Worm (Caenorhabditis elegans): ENCODE results near the gene nlp-33.

Gene nlp-33

DNA sequence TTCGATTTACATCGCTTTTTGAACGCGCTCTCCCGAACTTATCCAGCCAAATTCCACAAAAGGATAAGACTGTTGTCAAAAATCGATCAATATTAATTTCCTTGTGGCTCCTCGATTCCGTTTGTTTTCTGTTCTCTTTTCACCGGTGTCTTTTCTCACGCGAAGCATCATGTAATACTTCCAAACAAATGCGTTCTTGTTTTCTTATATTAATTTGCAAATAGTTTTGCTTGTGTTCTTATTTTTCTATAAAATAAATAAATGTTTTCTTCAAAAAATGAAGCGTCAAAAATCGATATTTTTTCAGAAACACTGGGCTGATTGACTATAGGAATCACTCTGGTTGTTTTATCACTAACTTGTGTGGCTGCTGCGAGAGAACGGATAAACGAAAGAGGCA is 33.5 kb upstream of the nlp-33 start, which contains the start of gene math-33:
Gene math-33, plus strand, starts transcription at position 301 of the 400 bp plus-strand sequence.
- TF ChIP-seq sptf-2 (GFP tag; optimal IDR thresholded peaks at IDR 0.05) (no peak), nhr-120 (GFP tag; IDR thresholded peaks at IDR 0.05) (no peak), sea-2 (GFP tag; IDR thresholded peaks at IDR 0.05) (no peak), mxl-1 (tag; optimal IDR thresholded peaks at IDR 0.05) (no peak), F49E8.2 (tag; optimal IDR thresholded peaks at IDR 0.05; ENCODE audit: insufficient read depth) (no peak), chd-7 (tag; optimal IDR thresholded peaks at IDR 0.05) (no peak), ztf-22 (GFP tag; optimal IDR thresholded peaks at IDR 0.05) (no peak), mes-4 (tag; optimal IDR thresholded peaks at IDR 0.05) (no peak), nhr-90 (tag; optimal IDR thresholded peaks at IDR 0.05) (no peak), unc-130 (GFP tag; optimal IDR thresholded peaks at IDR 0.05) (no peak), F55B11.4 (tag; optimal IDR thresholded peaks at IDR 0.05; ENCODE audit: borderline replicate concordance, insufficient read depth) (no peak), lin-26 (GFP tag; IDR thresholded peaks at IDR 0.05) (no peak), ceh-79 (tag; optimal IDR thresholded peaks at IDR 0.05) (no peak), lin-54 (GFP tag; optimal IDR thresholded peaks at IDR 0.05) (no peak)

DNA sequence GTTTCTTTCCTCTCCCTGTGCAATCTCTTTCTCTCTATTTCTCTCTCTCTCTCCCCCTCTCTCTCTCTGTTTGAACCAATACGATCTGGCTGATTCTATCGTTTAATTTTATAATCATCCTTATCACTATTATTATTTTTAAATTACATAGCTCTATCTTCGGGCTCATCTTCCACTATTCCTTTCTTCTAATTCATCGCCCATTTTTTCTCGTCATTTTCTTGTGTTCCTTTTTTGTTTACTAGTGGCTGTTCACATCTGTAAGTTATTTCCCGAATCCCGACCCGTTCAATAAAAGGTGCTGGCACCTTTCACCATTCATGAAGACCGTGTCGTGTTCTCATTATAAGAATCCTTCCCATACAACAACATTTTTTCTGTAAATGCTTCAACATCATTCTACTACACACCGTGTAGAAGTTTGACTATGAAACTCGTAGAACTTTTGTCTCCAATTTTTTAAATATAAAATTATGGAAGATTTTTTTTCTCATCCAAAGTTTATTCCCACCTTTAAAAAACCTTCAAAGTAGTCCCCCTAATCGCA is 28.9 kb upstream of the nlp-33 start:
- TF ChIP-seq rcor-1 (GFP tag; IDR thresholded peaks at IDR 0.05) (no peak), B0336.3 (GFP tag; IDR thresholded peaks at IDR 0.05) (peak; percentile 41; the same call in 1 of the 2 replicates), ztf-6 (GFP tag; IDR thresholded peaks at IDR 0.05) (no peak), nfyb-1 (GFP tag; IDR thresholded peaks at IDR 0.05) (0 out of 2 replicates have a peak, but pooled peaks have one; percentile 13), pbrm-1 (GFP tag; IDR thresholded peaks at IDR 0.05) (peak; percentile 30; the same call in 1 of the 2 replicates), Y53G8AR.9 (GFP tag; conservative IDR thresholded peaks at IDR 0.05) (peak; percentile 38; the same call in 1 of the 2 replicates), lin-35 (GFP tag; optimal IDR thresholded peaks at IDR 0.05) (no peak), ztf-26 (tag; optimal IDR thresholded peaks at IDR 0.05) (peak; percentile 3), cebp-1 (GFP tag; IDR thresholded peaks at IDR 0.05) (no peak), cebp-1 (tag; optimal IDR thresholded peaks at IDR 0.05) (peak; percentile 43), gei-17 (GFP tag; optimal IDR thresholded peaks at IDR 0.05) (no peak), hrde-1 (tag; optimal IDR thresholded peaks at IDR 0.05; ENCODE audit: borderline replicate concordance) (peak; percentile 41), lin-26 (GFP tag; IDR thresholded peaks at IDR 0.05) (no peak), somi-1 (GFP tag; optimal IDR thresholded peaks at IDR 0.05) (peak; percentile 53), lin-40 (tag; optimal IDR thresholded peaks at IDR 0.05) (peak; percentile 20), madf-3 (GFP tag; IDR thresholded peaks at IDR 0.05) (0 out of 2 replicates have a peak, but pooled peaks have one; percentile 39), repo-1 (tag; optimal IDR thresholded peaks at IDR 0.05) (peak; percentile 20), egl-18 (GFP tag; IDR thresholded peaks at IDR 0.05) (no peak), hsf-1 (GFP tag; IDR thresholded peaks at IDR 0.05) (0 out of 2 replicates have a peak, but pooled peaks have one; percentile 11), ceh-91 (GFP tag; IDR thresholded peaks at IDR 0.05) (no peak), let-607 (tag; optimal IDR thresholded peaks at IDR 0.05) (peak in 1 of 2 experiments; percentile 28), let-526 (GFP tag; IDR thresholded peaks at IDR 0.05) (peak; percentile 51; the same call in 1 of the 2 replicates)

DNA sequence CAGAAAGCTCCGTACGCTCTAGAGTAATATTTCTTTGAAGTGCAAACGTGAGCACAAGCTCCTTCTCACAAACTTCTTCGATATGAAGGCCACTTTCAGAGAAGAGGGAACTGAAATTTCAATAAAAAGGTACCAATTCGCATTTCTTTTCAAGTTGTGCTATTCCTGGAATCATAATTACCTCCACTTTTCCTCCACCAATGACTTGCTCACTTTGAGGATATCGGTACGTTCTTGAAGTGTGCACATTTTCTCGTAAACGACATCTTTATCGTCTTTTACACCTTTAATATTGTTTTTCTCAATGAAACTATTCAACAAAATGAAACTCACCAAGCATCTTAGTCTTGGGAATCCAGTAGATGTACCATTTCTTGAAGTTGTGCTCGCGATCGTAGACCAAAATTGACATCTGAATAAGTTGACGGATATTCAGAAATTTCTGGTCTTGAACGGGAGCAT is 27.8 kb upstream of the nlp-33 start, which contains the start of gene scb-1:
Gene scb-1, minus strand, starts transcription at position 412 of the 462 bp plus-strand sequence.
- TF ChIP-seq madf-3 (GFP tag; IDR thresholded peaks at IDR 0.05), result 0 out of 2 replicates have a peak, but pooled peaks have one; percentile 48
- no peak for TF ChIP-seq xnd-1 (tag; optimal IDR thresholded peaks at IDR 0.05)
- TF ChIP-seq aptf-3 (GFP tag; IDR thresholded peaks at IDR 0.05), result no peak
- no peak for TF ChIP-seq mel-28 (tag; optimal IDR thresholded peaks at IDR 0.05; ENCODE audit: borderline replicate concordance)
- TF ChIP-seq ztf-3 (GFP tag; optimal IDR thresholded peaks at IDR 0.05), result no peak
- no peak for TF ChIP-seq mcd-1 (GFP tag; IDR thresholded peaks at IDR 0.05)
- no peak for TF ChIP-seq F22D6.2 (tag; optimal IDR thresholded peaks at IDR 0.05)
- no peak for TF ChIP-seq nhr-120 (GFP tag; IDR thresholded peaks at IDR 0.05)
- TF ChIP-seq dpff-1 (tag; optimal IDR thresholded peaks at IDR 0.05), result peak; percentile 72
- TF ChIP-seq nfya-2 (GFP tag; IDR thresholded peaks at IDR 0.05), result no peak
- no peak for TF ChIP-seq rcor-1 (GFP tag; IDR thresholded peaks at IDR 0.05)
- TF ChIP-seq unc-62 (GFP tag; optimal IDR thresholded peaks at IDR 0.05), result no peak
- TF ChIP-seq Y53G8AR.9 (GFP tag; conservative IDR thresholded peaks at IDR 0.05), result peak; percentile 12
- no peak for TF ChIP-seq lsl-1 (GFP tag; optimal IDR thresholded peaks at IDR 0.05)
- TF ChIP-seq Y67H2A.10 (GFP tag; conservative IDR thresholded peaks at IDR 0.05), result no peak
- no peak for TF ChIP-seq nhr-80 (tag; optimal IDR thresholded peaks at IDR 0.05)

Data from whole organism, young adult.